Worm (Caenorhabditis elegans) whole organism, L3 larva: ENCODE data around the gene K12D12.5.

Experiments
- R02D3.7 ChIP-seq: fragments of 150-350 bp; optimal IDR thresholded peaks from 2 replicates; lab custom pipeline; 2014; ENCODE audit warnings: missing biosample characterization, missing genetic modification characterization
- ZK546.5 ChIP-seq: sonication (generic microtip); optimal IDR thresholded peaks from 2 replicates; lab custom pipeline; 2017; ENCODE audit warnings: missing biosample characterization, missing genetic modification characterization
- aly-2 ChIP-seq: fragments of 150-350 bp; optimal IDR thresholded peaks from 2 replicates; lab custom pipeline; 2014; ENCODE audit warnings: missing biosample characterization, missing genetic modification characterization
- ama-1 ChIP-seq: fragments of 150-350 bp; optimal IDR thresholded peaks from 2 replicates; lab custom pipeline; 2018
- ceh-16 ChIP-seq: sonication (generic microtip); optimal IDR thresholded peaks from 2 replicates; lab custom pipeline; 2017; ENCODE audit warnings: missing biosample characterization, missing genetic modification characterization
- ceh-28 ChIP-seq: fragments of 150-350 bp; optimal IDR thresholded peaks from 2 replicates; lab custom pipeline; 2014; ENCODE audit warnings: missing biosample characterization, missing genetic modification reagents, missing genetic modification characterization
- ceh-82 ChIP-seq: fragments of 150-350 bp; optimal IDR thresholded peaks from 2 replicates; lab custom pipeline; 2014; ENCODE audit warnings: missing biosample characterization, missing genetic modification characterization
- daf-12 ChIP-seq: fragments of 150-350 bp; optimal IDR thresholded peaks from 2 replicates; lab custom pipeline; 2014; ENCODE audit warnings: missing biosample characterization, missing genetic modification reagents, missing genetic modification characterization
- egl-27 ChIP-seq: sonication (generic microtip); optimal IDR thresholded peaks from 4 replicates; lab custom pipeline; 2017; ENCODE audit warnings: missing biosample characterization, missing genetic modification reagents, missing genetic modification characterization
- elt-2 ChIP-seq: sonication (generic microtip); optimal IDR thresholded peaks from 2 replicates; lab custom pipeline; 2016; ENCODE audit warnings: missing genetic modification reagents, mild to moderate bottlenecking, missing genetic modification characterization, missing compliant biosample characterization
- elt-3 ChIP-seq, 3 experiments: fragments of 150-350 bp in 1 of 3; sonication (generic microtip) in 2 of 3; optimal IDR thresholded peaks; 2 replicates in 2 of 3; 4 replicates in 1 of 3; lab custom pipeline; 2014 to 2017; ENCODE audit warnings: missing biosample characterization in 3 of 3, missing genetic modification characterization in 3 of 3
- fkh-10 ChIP-seq: sonication (generic microtip); optimal IDR thresholded peaks from 2 replicates; lab custom pipeline; 2017; ENCODE audit warnings: missing biosample characterization, missing genetic modification reagents, missing genetic modification characterization
- fkh-2 ChIP-seq: fragments of 150-350 bp; optimal IDR thresholded peaks from 2 replicates; lab custom pipeline; 2014; ENCODE audit warnings: missing biosample characterization, missing genetic modification reagents, missing genetic modification characterization
- hmg-11 ChIP-seq: sonication (generic microtip); optimal IDR thresholded peaks from 2 replicates; lab custom pipeline; 2016; ENCODE audit warnings: missing genetic modification characterization, missing compliant biosample characterization
- jun-1 ChIP-seq: fragments of 150-350 bp; optimal IDR thresholded peaks from 2 replicates; lab custom pipeline; 2014; ENCODE audit warnings: missing biosample characterization, missing genetic modification reagents, missing genetic modification characterization
- lin-15B ChIP-seq: fragments of 150-350 bp; optimal IDR thresholded peaks from 2 replicates; lab custom pipeline; 2014; ENCODE audit warnings: missing biosample characterization, missing genetic modification characterization
- lin-39 ChIP-seq: fragments of 150-350 bp; optimal IDR thresholded peaks from 2 replicates; lab custom pipeline; 2018; ENCODE audit warnings: missing biosample characterization, missing genetic modification reagents, missing genetic modification characterization
- lsy-12 ChIP-seq: sonication (generic microtip); optimal IDR thresholded peaks from 2 replicates; lab custom pipeline; 2016; ENCODE audit warnings: mild to moderate bottlenecking, missing genetic modification characterization, missing compliant biosample characterization
- mdl-1 ChIP-seq: fragments of 150-350 bp; optimal IDR thresholded peaks from 2 replicates; lab custom pipeline; 2014; ENCODE audit warnings: missing biosample characterization, missing genetic modification characterization
- mml-1 ChIP-seq: fragments of 150-350 bp; sonication (generic microtip); optimal IDR thresholded peaks from 3 replicates; lab custom pipeline; 2014; ENCODE audit warnings: missing biosample characterization, missing genetic modification characterization
- nfya-1 ChIP-seq: sonication (generic microtip); optimal IDR thresholded peaks from 2 replicates; lab custom pipeline; 2017; ENCODE audit warnings: missing genetic modification characterization, mild to moderate bottlenecking, missing compliant biosample characterization, antibody characterized with exemption, moderate library complexity; ENCODE audit not compliant: insufficient read depth
- nhr-11 ChIP-seq: fragments of 150-350 bp; optimal IDR thresholded peaks from 2 replicates; lab custom pipeline; 2014; ENCODE audit warnings: missing biosample characterization, missing genetic modification characterization
- nhr-12 ChIP-seq: fragments of 150-350 bp; optimal IDR thresholded peaks from 2 replicates; lab custom pipeline; 2014; ENCODE audit warnings: missing biosample characterization, missing genetic modification characterization
- nhr-23 ChIP-seq: fragments of 150-350 bp; optimal IDR thresholded peaks from 2 replicates; lab custom pipeline; 2014; ENCODE audit warnings: missing biosample characterization, missing genetic modification reagents, missing genetic modification characterization
- nhr-237 ChIP-seq: fragments of 150-350 bp; optimal IDR thresholded peaks from 2 replicates; lab custom pipeline; 2014; ENCODE audit warnings: missing biosample characterization, missing genetic modification characterization
- nhr-25 ChIP-seq: sonication (generic microtip); optimal IDR thresholded peaks from 2 replicates; lab custom pipeline; 2017; ENCODE audit warnings: missing biosample characterization, missing genetic modification characterization
- nhr-28 ChIP-seq: fragments of 150-350 bp; optimal IDR thresholded peaks from 2 replicates; lab custom pipeline; 2014; ENCODE audit warnings: missing biosample characterization, missing genetic modification characterization
- nhr-43 ChIP-seq: sonication (generic microtip); optimal IDR thresholded peaks from 2 replicates; lab custom pipeline; 2016; ENCODE audit warnings: mild to moderate bottlenecking, missing genetic modification characterization, missing compliant biosample characterization; ENCODE audit not compliant: poor library complexity, severe bottlenecking
- nhr-67 ChIP-seq: fragments of 150-350 bp; optimal IDR thresholded peaks from 2 replicates; lab custom pipeline; 2014; ENCODE audit warnings: missing biosample characterization, missing genetic modification characterization
- nhr-77 ChIP-seq: fragments of 150-350 bp; optimal IDR thresholded peaks from 2 replicates; lab custom pipeline; 2014; ENCODE audit warnings: missing biosample characterization, missing genetic modification characterization
- pha-4 ChIP-seq: fragments of 150-350 bp; optimal IDR thresholded peaks from 2 replicates; lab custom pipeline; 2014; ENCODE audit warnings: missing biosample characterization, missing genetic modification reagents, missing genetic modification characterization
- pqm-1 ChIP-seq: fragments of 150-350 bp; optimal IDR thresholded peaks from 2 replicates; lab custom pipeline; 2017; ENCODE audit warnings: missing biosample characterization, missing genetic modification characterization, inconsistent platforms
- sea-2 ChIP-seq: fragments of 150-350 bp; sonication (generic microtip); optimal IDR thresholded peaks from 4 replicates; lab custom pipeline; 2014; ENCODE audit warnings: missing biosample characterization, missing genetic modification reagents, missing genetic modification characterization
- skn-1 ChIP-seq: fragments of 150-350 bp; optimal IDR thresholded peaks from 2 replicates; lab custom pipeline; 2014; ENCODE audit warnings: missing biosample characterization, missing genetic modification characterization
- snpc-4 ChIP-seq: fragments of 150-350 bp; optimal IDR thresholded peaks from 2 replicates; lab custom pipeline; 2014; ENCODE audit warnings: missing biosample characterization, missing genetic modification characterization
- tbx-2 ChIP-seq: sonication (generic microtip); optimal IDR thresholded peaks from 2 replicates; lab custom pipeline; 2016; ENCODE audit warnings: mild to moderate bottlenecking, missing genetic modification characterization, missing compliant biosample characterization
- unc-39 ChIP-seq: sonication (generic microtip); optimal IDR thresholded peaks from 4 replicates; lab custom pipeline; 2017; ENCODE audit warnings: missing biosample characterization, missing genetic modification characterization
- unc-62 ChIP-seq: fragments of 150-350 bp; sonication (generic microtip); optimal IDR thresholded peaks from 4 replicates; lab custom pipeline; 2014; ENCODE audit warnings: missing biosample characterization, missing genetic modification reagents, missing genetic modification characterization
- zag-1 ChIP-seq: fragments of 150-350 bp; optimal IDR thresholded peaks from 2 replicates; lab custom pipeline; 2014; ENCODE audit warnings: missing biosample characterization, missing genetic modification characterization
- ztf-11 ChIP-seq: fragments of 150-350 bp; optimal IDR thresholded peaks from 2 replicates; lab custom pipeline; 2014; ENCODE audit warnings: missing biosample characterization, missing genetic modification characterization
- ztf-4 ChIP-seq: fragments of 150-350 bp; optimal IDR thresholded peaks from 2 replicates; lab custom pipeline; 2014; ENCODE audit warnings: missing biosample characterization, missing genetic modification characterization

The K12D12.5 gene

ce11 chrII:11879784-11880183 is 19.0 kb downstream of the K12D12.5 start:
- no peak for TF ChIP-seq ceh-28 (tag; lab: Kevin White, UChicago)
- TF ChIP-seq, all 47 proteins: peak for 0

- TF ChIP-seq R02D3.7 (tag; lab: Kevin White, UChicago) (no peak), tbx-2 (tag; lab: Kevin White, UChicago) (no peak), zag-1 (no peak), nfya-1 (tag; lab: Kevin White, UChicago) (no peak), ztf-4 (tag; lab: Kevin White, UChicago) (no peak), ceh-82 (tag; lab: Kevin White, UChicago) (no peak), ceh-16 (tag; lab: Kevin White, UChicago) (no peak), egl-27 (tag; lab: Kevin White, UChicago) (no peak), nhr-23 (tag; lab: Kevin White, UChicago) (peak; percentile 33), mml-1 (tag; lab: Kevin White, UChicago) (no peak), hmg-11 (no peak), jun-1 (tag; lab: Kevin White, UChicago) (no peak), ama-1 (lab: Kevin White, UChicago) (peak; percentile 34), unc-62 (GFP tag; lab: Kevin White, UChicago) (no peak), nhr-12 (tag; lab: Kevin White, UChicago) (no peak), pqm-1 (tag; lab: Kevin White, UChicago) (no peak), nhr-28 (tag; lab: Kevin White, UChicago) (no peak), mdl-1 (tag; lab: Kevin White, UChicago) (no peak), aly-2 (peak; percentile 56), nhr-43 (tag; lab: Kevin White, UChicago) (no peak), unc-39 (tag; lab: Kevin White, UChicago) (no peak), pha-4 (tag; lab: Kevin White, UChicago) (no peak), elt-2 (tag; lab: Kevin White, UChicago) (no peak), nhr-11 (tag; lab: Kevin White, UChicago) (no peak), ceh-28 (tag; lab: Kevin White, UChicago) (no peak), daf-12 (no peak), nhr-25 (tag; lab: Kevin White, UChicago) (peak; percentile 86), lin-15B (tag; lab: Kevin White, UChicago) (no peak), nhr-67 (tag; lab: Kevin White, UChicago) (no peak), nhr-77 (no peak), skn-1 (no peak), ZK546.5 (tag; lab: Kevin White, UChicago) (no peak), snpc-4 (tag; lab: Kevin White, UChicago) (no peak), ztf-11 (tag; lab: Kevin White, UChicago) (no peak), lin-39 (tag; lab: Kevin White, UChicago) (no peak), nhr-237 (tag; lab: Kevin White, UChicago) (no peak)
- TF ChIP-seq, all 47 proteins: peak for 4
Observed at ce11 chrII:11880456-11881353, 19.9 kb downstream of the K12D12.5 start.

- no peak for TF ChIP-seq unc-62 (GFP tag; lab: Kevin White, UChicago)
- TF ChIP-seq fkh-10 (GFP tag; lab: Kevin White, UChicago), result no peak
- no peak for TF ChIP-seq ama-1 (lab: Kevin White, UChicago)
- TF ChIP-seq elt-3 (tag; optimal IDR thresholded peaks at IDR 0.05; lab: Kevin White, UChicago), result no peak
- no peak for TF ChIP-seq ceh-16 (tag; lab: Kevin White, UChicago)
- no peak for TF ChIP-seq nhr-11 (tag; lab: Kevin White, UChicago)
- no peak for TF ChIP-seq R02D3.7 (tag; lab: Kevin White, UChicago)
- no peak for TF ChIP-seq elt-2 (tag; lab: Kevin White, UChicago)
- TF ChIP-seq daf-12, result no peak
- TF ChIP-seq lsy-12 (tag; lab: Kevin White, UChicago), result no peak
- no peak for TF ChIP-seq skn-1
- no peak for TF ChIP-seq hmg-11
- TF ChIP-seq sea-2 (GFP tag; lab: Kevin White, UChicago), result no peak
- no peak for TF ChIP-seq fkh-2 (tag; lab: Kevin White, UChicago)
- no peak for TF ChIP-seq nhr-23 (tag; lab: Kevin White, UChicago)
- TF ChIP-seq unc-39 (tag; lab: Kevin White, UChicago), result no peak
- no peak for TF ChIP-seq nhr-28 (tag; lab: Kevin White, UChicago)
- TF ChIP-seq snpc-4 (tag; lab: Kevin White, UChicago), result no peak
Observed at ce11 chrII:11883648-11884047, 22.8 kb downstream of the K12D12.5 start, which contains the start of gene ZK930.6. ZK930.6 (plus strand) TSS chrII:11883948.
